Fruit fly (Drosophila melanogaster) whole organism, embryonic: ENCODE results near the gene Tomosyn.

Experiments
- BtbVII ChIP-seq: fragments of 200-800 bp; sonication (Bioruptor generic); optimal IDR thresholded peaks from 3 replicates; lab custom pipeline; 2017; ENCODE audit warnings: missing biosample characterization, mild to moderate bottlenecking, missing genetic modification characterization
- CG10321 ChIP-seq: fragments of 200-800 bp; sonication (Bioruptor generic); IDR thresholded peaks from 2 replicates; pipeline ENCODE4 v1.3.6; 2022; ENCODE audit warnings: missing biosample characterization, missing genetic modification characterization
- CG11093 ChIP-seq: fragments of 200-800 bp; sonication (Bioruptor generic); IDR thresholded peaks from 3 replicates; pipeline ENCODE4 v1.3.6; 2022; ENCODE audit warnings: missing biosample characterization, missing genetic modification characterization
- CG12104 ChIP-seq: fragments of 200-800 bp; sonication (Bioruptor generic); optimal IDR thresholded peaks from 3 replicates; lab custom pipeline; 2016; ENCODE audit warnings: missing biosample characterization, missing genetic modification characterization
- CG12942 ChIP-seq: fragments of 200-800 bp; sonication (Bioruptor generic); optimal IDR thresholded peaks from 3 replicates; lab custom pipeline; 2016; ENCODE audit warnings: missing biosample characterization, missing genetic modification characterization
- CG13287 ChIP-seq: fragments of 200-800 bp; sonication (Bioruptor generic); IDR thresholded peaks from 2 replicates; pipeline ENCODE4 v1.3.6; 2022; ENCODE audit warnings: missing biosample characterization, missing genetic modification characterization; ENCODE audit not compliant: partially characterized antibody
- CG1602 ChIP-seq: fragments of 200-800 bp; sonication (Bioruptor generic); optimal IDR thresholded peaks from 3 replicates; lab custom pipeline; 2016; ENCODE audit warnings: missing biosample characterization, missing genetic modification characterization
- CG2129 ChIP-seq: fragments of 200-800 bp; sonication (Bioruptor generic); IDR thresholded peaks from 2 replicates; pipeline ENCODE4 v1.3.6; 2022; ENCODE audit warnings: missing biosample characterization, missing genetic modification characterization; ENCODE audit not compliant: partially characterized antibody
- CG2712 ChIP-seq: fragments of 200-800 bp; optimal IDR thresholded peaks from 3 replicates; lab custom pipeline; 2019; ENCODE audit warnings: missing biosample characterization, mild to moderate bottlenecking, missing genetic modification characterization, moderate library complexity
- CG31365 ChIP-seq: fragments of 200-800 bp; sonication (Bioruptor generic); optimal IDR thresholded peaks from 2 replicates; lab custom pipeline; 2018; ENCODE audit warnings: missing biosample characterization, mild to moderate bottlenecking, missing genetic modification characterization
- CG34422 ChIP-seq: fragments of 200-800 bp; sonication (Bioruptor generic); IDR thresholded peaks from 3 replicates; pipeline ENCODE4 v1.3.6; 2022; ENCODE audit warnings: missing biosample characterization, missing genetic modification characterization
- CG4360 ChIP-seq: fragments of 200-800 bp; sonication (Bioruptor generic); IDR thresholded peaks from 2 replicates; pipeline ENCODE4 v1.3.6; 2022; ENCODE audit warnings: missing biosample characterization, missing genetic modification characterization
- CG7372 ChIP-seq: fragments of 200-800 bp; sonication (Bioruptor generic); IDR thresholded peaks from 2 replicates; pipeline ENCODE4 v1.3.6; 2022; ENCODE audit warnings: missing biosample characterization, missing genetic modification characterization
- CG7928 ChIP-seq: fragments of 200-800 bp; sonication (Bioruptor generic); optimal IDR thresholded peaks from 2 replicates; lab custom pipeline; 2017; ENCODE audit warnings: missing biosample characterization, mild to moderate bottlenecking, missing genetic modification characterization
- CG9609 ChIP-seq: fragments of 200-800 bp; sonication (Bioruptor generic); optimal IDR thresholded peaks from 3 replicates; lab custom pipeline; 2016; ENCODE audit warnings: missing biosample characterization, missing genetic modification characterization
- CkIIα-i1 ChIP-seq: fragments of 200-800 bp; sonication (Bioruptor generic); IDR thresholded peaks from 2 replicates; pipeline ENCODE4 v1.3.6; 2022; ENCODE audit warnings: missing biosample characterization, missing genetic modification characterization
- Hr78 ChIP-seq, 2 experiments: fragments of 200-800 bp in 1 of 2; fragments of >200 bp in 1 of 2; sonication (Bioruptor generic) in 1 of 2; optimal IDR thresholded peaks; 2 replicates each; lab custom pipeline; 2017 to 2019; ENCODE audit warnings: missing biosample characterization in 2 of 2, missing genetic modification characterization in 2 of 2, mild to moderate bottlenecking in 1 of 2, moderate library complexity in 1 of 2
- Mrtf ChIP-seq: fragments of 200-800 bp; sonication (Bioruptor generic); IDR thresholded peaks from 3 replicates; pipeline ENCODE4 v1.3.6; 2022; ENCODE audit warnings: missing biosample characterization, missing genetic modification characterization
- Oaz ChIP-seq: fragments of 200-800 bp; sonication (Bioruptor generic); IDR thresholded peaks from 2 replicates; pipeline ENCODE4 v1.3.6; 2022; ENCODE audit warnings: missing biosample characterization, missing genetic modification characterization
- Optix ChIP-seq: fragments of 200-800 bp; sonication (Bioruptor generic); IDR thresholded peaks from 3 replicates; pipeline ENCODE4 v1.3.6; 2022; ENCODE audit warnings: missing biosample characterization, missing genetic modification characterization
- Sox102F ChIP-seq: fragments of 200-800 bp; sonication (Bioruptor generic); optimal IDR thresholded peaks from 2 replicates; lab custom pipeline; 2018; ENCODE audit warnings: missing biosample characterization, mild to moderate bottlenecking, missing genetic modification characterization, moderate library complexity
- Spps ChIP-seq: fragments of 200-800 bp; sonication (Bioruptor generic); optimal IDR thresholded peaks from 2 replicates; lab custom pipeline; 2018; ENCODE audit warnings: missing biosample characterization, mild to moderate bottlenecking, missing genetic modification characterization
- Xbp1 ChIP-seq: fragments of 200-800 bp; sonication (Bioruptor generic); optimal IDR thresholded peaks from 3 replicates; lab custom pipeline; 2016; ENCODE audit warnings: missing biosample characterization, mild to moderate bottlenecking, missing genetic modification characterization
- abd-A ChIP-seq: fragments of 200-800 bp; sonication (Bioruptor generic); optimal IDR thresholded peaks from 3 replicates; lab custom pipeline; 2019; ENCODE audit warnings: missing biosample characterization, mild to moderate bottlenecking, missing genetic modification characterization, moderate library complexity
- al ChIP-seq: fragments of 200-800 bp; sonication (Bioruptor generic); IDR thresholded peaks from 2 replicates; pipeline ENCODE4 v1.3.6; 2022; ENCODE audit warnings: missing biosample characterization, missing genetic modification characterization
- ato ChIP-seq: fragments of 200-800 bp; sonication (Bioruptor generic); IDR thresholded peaks from 2 replicates; pipeline ENCODE4 v1.3.6; 2022; ENCODE audit warnings: missing biosample characterization, missing genetic modification characterization; ENCODE audit not compliant: partially characterized antibody
- bsh ChIP-seq, 2 experiments: fragments of 200-800 bp; sonication (Bioruptor generic); optimal IDR thresholded peaks; 2 replicates each; lab custom pipeline; 2017 to 2018; ENCODE audit warnings: mild to moderate bottlenecking in 2 of 2, missing biosample characterization in 2 of 2, missing genetic modification characterization in 2 of 2, moderate library complexity in 1 of 2
- cato ChIP-seq: fragments of 200-800 bp; sonication (Bioruptor generic); optimal IDR thresholded peaks from 2 replicates; lab custom pipeline; 2016; ENCODE audit warnings: missing biosample characterization, missing genetic modification characterization, borderline replicate concordance
- chinmo ChIP-seq: fragments of 200-800 bp; sonication (Bioruptor generic); IDR thresholded peaks from 4 replicates; pipeline ENCODE4 v1.3.6; 2022; ENCODE audit warnings: missing biosample characterization, missing genetic modification characterization; ENCODE audit not compliant: partially characterized antibody
- crp ChIP-seq, 2 experiments: fragments of 200-800 bp; sonication (Bioruptor generic); optimal IDR thresholded peaks; 2 replicates in 1 of 2; 3 replicates in 1 of 2; lab custom pipeline; 2017; ENCODE audit warnings: missing biosample characterization in 2 of 2, missing genetic modification characterization in 2 of 2, mild to moderate bottlenecking in 1 of 2, moderate library complexity in 1 of 2
- da ChIP-seq: fragments of 200-800 bp; sonication (Bioruptor generic); optimal IDR thresholded peaks from 2 replicates; lab custom pipeline; 2016; ENCODE audit warnings: missing biosample characterization, missing genetic modification characterization
- dpn ChIP-seq, 2 experiments: fragments of 200-800 bp; sonication (Bioruptor generic); optimal IDR thresholded peaks; 3 replicates each; lab custom pipeline; 2016; ENCODE audit warnings: missing biosample characterization in 2 of 2, missing genetic modification characterization in 2 of 2
- emc ChIP-seq: fragments of 200-800 bp; sonication (Bioruptor generic); optimal IDR thresholded peaks from 2 replicates; lab custom pipeline; 2016; ENCODE audit warnings: missing biosample characterization, missing genetic modification characterization
- ems ChIP-seq: fragments of 200-800 bp; sonication (Bioruptor generic); optimal IDR thresholded peaks from 3 replicates; lab custom pipeline; 2016; ENCODE audit warnings: missing biosample characterization, missing genetic modification characterization
- exex ChIP-seq: fragments of 200-800 bp; sonication (Bioruptor generic); optimal IDR thresholded peaks from 4 replicates; lab custom pipeline; 2018; ENCODE audit warnings: missing biosample characterization, mild to moderate bottlenecking, missing genetic modification characterization, moderate library complexity
- fd102C ChIP-seq: fragments of 200-800 bp; sonication (Bioruptor generic); optimal IDR thresholded peaks from 2 replicates; lab custom pipeline; 2018; ENCODE audit warnings: missing biosample characterization, mild to moderate bottlenecking, missing genetic modification characterization, moderate library complexity
- gcm2 ChIP-seq: fragments of 200-800 bp; sonication (Bioruptor generic); optimal IDR thresholded peaks from 2 replicates; lab custom pipeline; 2016; ENCODE audit warnings: missing biosample characterization, missing genetic modification characterization
- gro ChIP-seq: fragments of 200-800 bp; sonication (Bioruptor generic); optimal IDR thresholded peaks from 2 replicates; lab custom pipeline; 2016; ENCODE audit warnings: missing biosample characterization, missing genetic modification characterization
- hb ChIP-seq: fragments of 200-800 bp; sonication (Bioruptor generic); IDR thresholded peaks from 3 replicates; pipeline ENCODE4 v1.3.6; 2022; ENCODE audit warnings: missing biosample characterization, missing genetic modification characterization; ENCODE audit not compliant: partially characterized antibody
- her ChIP-seq: fragments of 200-800 bp; sonication (Bioruptor generic); optimal IDR thresholded peaks from 2 replicates; lab custom pipeline; 2016; ENCODE audit warnings: missing biosample characterization, missing genetic modification characterization
- ken ChIP-seq: fragments of 200-800 bp; sonication (Bioruptor generic); IDR thresholded peaks from 3 replicates; pipeline ENCODE4 v1.3.6; 2022; ENCODE audit warnings: missing biosample characterization, missing genetic modification characterization
- lov ChIP-seq, 2 experiments: fragments of 200-800 bp in 1 of 2; fragments of >200 bp in 1 of 2; sonication (Bioruptor generic) in 1 of 2; IDR thresholded peaks in 1 of 2; optimal IDR thresholded peaks in 1 of 2; 2 replicates in 1 of 2; 3 replicates in 1 of 2; pipeline versions ENCODE4 v1.3.6 to Lab custom; 2017 to 2022; ENCODE audit warnings: missing biosample characterization in 1 of 2, missing genetic modification characterization in 1 of 2
- nmo ChIP-seq: fragments of 200-800 bp; sonication (Bioruptor generic); optimal IDR thresholded peaks from 2 replicates; lab custom pipeline; 2018; ENCODE audit warnings: missing biosample characterization, mild to moderate bottlenecking, missing genetic modification characterization, moderate library complexity
- org-1 ChIP-seq: fragments of 200-800 bp; sonication (Bioruptor generic); optimal IDR thresholded peaks from 2 replicates; lab custom pipeline; 2017; ENCODE audit warnings: missing biosample characterization, missing genetic modification characterization
- pan ChIP-seq, 4 experiments: fragments of >200 bp in 3 of 4; fragments of 200-800 bp in 1 of 4; sonication (Bioruptor generic) in 1 of 4; optimal IDR thresholded peaks in 3 of 4; IDR thresholded peaks in 1 of 4; 2 replicates each; pipeline versions ENCODE4 v1.3.6 to Lab custom; 2017 to 2022; ENCODE audit warnings: missing biosample characterization in 2 of 4, missing genetic modification characterization in 2 of 4, mixed read lengths in 1 of 4
- psq ChIP-seq: fragments of 200-800 bp; sonication (Bioruptor generic); optimal IDR thresholded peaks from 2 replicates; lab custom pipeline; 2017; ENCODE audit warnings: missing biosample characterization, missing genetic modification characterization
- row ChIP-seq: fragments of 200-800 bp; sonication (Bioruptor generic); IDR thresholded peaks from 3 replicates; pipeline ENCODE4 v1.3.6; 2022; ENCODE audit warnings: missing biosample characterization, missing genetic modification characterization
- twi ChIP-seq: fragments of 200-800 bp; optimal IDR thresholded peaks from 2 replicates; lab custom pipeline; 2019; ENCODE audit warnings: missing biosample characterization, mild to moderate bottlenecking, missing genetic modification characterization, moderate library complexity
- wdn ChIP-seq: fragments of 200-800 bp; sonication (Bioruptor generic); IDR thresholded peaks from 2 replicates; pipeline ENCODE4 v1.3.6; 2022; ENCODE audit warnings: missing biosample characterization, missing genetic modification characterization
- zf30C ChIP-seq: fragments of 200-800 bp; sonication (Bioruptor generic); optimal IDR thresholded peaks from 3 replicates; lab custom pipeline; 2018; ENCODE audit warnings: missing biosample characterization, mild to moderate bottlenecking, missing genetic modification characterization

Gene Tomosyn

DNA sequence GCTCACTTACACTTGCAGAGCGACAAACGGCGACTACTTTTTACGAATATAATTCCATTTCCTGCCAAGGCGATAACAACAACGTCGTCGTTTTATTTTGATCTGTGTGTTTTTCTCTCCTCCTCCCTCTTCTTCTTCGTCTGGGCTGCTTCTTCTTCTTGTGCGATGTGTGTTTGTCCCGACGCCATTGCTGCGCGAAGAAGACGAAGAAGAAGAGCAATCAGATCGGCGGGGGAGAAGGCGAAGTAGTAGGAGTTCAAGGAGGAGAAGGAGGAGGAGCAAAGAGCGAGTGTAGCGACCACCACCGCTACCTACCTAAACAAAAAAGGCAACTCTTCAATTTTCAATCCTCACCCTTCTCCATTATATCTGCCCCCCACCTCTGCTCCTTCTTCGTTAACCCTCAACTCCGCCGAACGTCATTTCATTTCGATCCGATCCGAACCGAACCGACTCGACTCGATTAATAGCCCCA is 32.1 kb downstream of the Tomosyn start (continued):
- TF ChIP-seq pan (optimal IDR thresholded peaks at IDR 0.05; lab: Kevin White, UChicago), result no peak
- no peak for TF ChIP-seq pan (GFP tag; optimal IDR thresholded peaks at IDR 0.05 in 1 of 2, IDR thresholded peaks at IDR 0.05 in 1 of 2)
- TF ChIP-seq row, result no peak
- no peak for TF ChIP-seq CG34422
- no peak for TF ChIP-seq CG2712 (tag; lab: Kevin White, UChicago)
- TF ChIP-seq Optix (GFP tag; lab: Robert Waterston, UW), result no peak
- TF ChIP-seq chinmo (GFP tag; lab: Robert Waterston, UW), result 0 out of 4 replicates have a peak, but pooled peaks have one; percentile 41
- TF ChIP-seq bsh (GFP tag; optimal IDR thresholded peaks at IDR 0.05; lab: Kevin White, UChicago), result no peak
- TF ChIP-seq BtbVII (GFP tag; lab: Kevin White, UChicago), result no peak
- TF ChIP-seq twi (tag; lab: Kevin White, UChicago), result peak; percentile 41
- no peak for TF ChIP-seq da (GFP tag; lab: Kevin White, UChicago)
- no peak for TF ChIP-seq CG13287 (GFP tag; lab: Robert Waterston, UW)
- TF ChIP-seq lov (optimal IDR thresholded peaks at IDR 0.05; lab: Kevin White, UChicago), result no peak
- TF ChIP-seq lov (GFP tag; IDR thresholded peaks at IDR 0.05; lab: Robert Waterston, UW), result no peak
- TF ChIP-seq Hr78 (GFP tag; optimal IDR thresholded peaks at IDR 0.05; lab: Kevin White, UChicago), result no peak
- no peak for TF ChIP-seq crp (GFP tag; optimal IDR thresholded peaks at IDR 0.05; lab: Kevin White, UChicago)
- no peak for TF ChIP-seq CG11093
- TF ChIP-seq CG2129, result no peak
- TF ChIP-seq CG1602, result no peak
- TF ChIP-seq Xbp1 (GFP tag; lab: Kevin White, UChicago), result no peak
- peak; percentile 31 for TF ChIP-seq zf30C (GFP tag; lab: Kevin White, UChicago)
- no peak for TF ChIP-seq CG31365 (tag; lab: Kevin White, UChicago)
- TF ChIP-seq CG12942, result no peak
- no peak for TF ChIP-seq Spps (tag; lab: Kevin White, UChicago)
- TF ChIP-seq her (GFP tag; lab: Kevin White, UChicago), result no peak
- TF ChIP-seq CG7372, result no peak
- TF ChIP-seq emc, result no peak
- TF ChIP-seq gro (GFP tag; lab: Kevin White, UChicago), result no peak
- no peak for TF ChIP-seq exex (tag; lab: Kevin White, UChicago)
- TF ChIP-seq Mrtf (GFP tag; lab: Robert Waterston, UW), result no peak
- no peak for TF ChIP-seq Oaz (GFP tag; lab: Robert Waterston, UW)
- TF ChIP-seq ems, result no peak
- TF ChIP-seq nmo (GFP tag; lab: Kevin White, UChicago), result no peak
- peak; percentile 87 for TF ChIP-seq CG4360 (GFP tag; lab: Robert Waterston, UW)
- TF ChIP-seq cato, result no peak
- no peak for TF ChIP-seq org-1 (GFP tag; lab: Kevin White, UChicago)
- no peak for TF ChIP-seq dpn (GFP tag; optimal IDR thresholded peaks at IDR 0.05; lab: Kevin White, UChicago)
- no peak for TF ChIP-seq CG9609 (GFP tag; lab: Kevin White, UChicago)
- no peak for TF ChIP-seq ken (GFP tag; lab: Robert Waterston, UW)
- TF ChIP-seq al (GFP tag; lab: Robert Waterston, UW), result no peak
- no peak for TF ChIP-seq CG7928 (GFP tag; lab: Kevin White, UChicago)
- TF ChIP-seq ato, result no peak
- no peak for TF ChIP-seq CG12104 (GFP tag; lab: Kevin White, UChicago)
- TF ChIP-seq fd102C (GFP tag; lab: Kevin White, UChicago), result no peak
- no peak for TF ChIP-seq hb (GFP tag; lab: Robert Waterston, UW)
- TF ChIP-seq abd-A (tag; lab: Kevin White, UChicago), result no peak
- no peak for TF ChIP-seq Sox102F (GFP tag; lab: Kevin White, UChicago)
- no peak for TF ChIP-seq CkIIα-i1 (GFP tag; lab: Robert Waterston, UW)
- no peak for TF ChIP-seq gcm2
- peak; percentile 46 for TF ChIP-seq psq
- no peak for TF ChIP-seq wdn
- no peak for TF ChIP-seq CG10321
